Fruit fly (Drosophila melanogaster) whole organism, embryonic: ENCODE measurements around the gene Tbca.

Experiments
- BEAF-32 ChIP-seq: fragments of 200-800 bp; sonication (Bioruptor generic); optimal IDR thresholded peaks from 3 replicates; lab custom pipeline; 2017; ENCODE audit warnings: missing biosample characterization, missing genetic modification characterization, mild to moderate bottlenecking, moderate library complexity, missing genetic modification reagents
- C15 ChIP-seq: fragments of 200-800 bp; sonication (Bioruptor generic); IDR thresholded peaks from 3 replicates; pipeline ENCODE4 v1.3.6; 2022; ENCODE audit warnings: missing biosample characterization, missing genetic modification characterization
- CG1024 ChIP-seq: fragments of 200-800 bp; sonication (Bioruptor generic); IDR thresholded peaks from 2 replicates; pipeline ENCODE4 v1.3.6; 2022; ENCODE audit warnings: missing biosample characterization, missing genetic modification characterization
- CG13287 ChIP-seq: fragments of 200-800 bp; sonication (Bioruptor generic); IDR thresholded peaks from 2 replicates; pipeline ENCODE4 v1.3.6; 2022; ENCODE audit warnings: missing biosample characterization, missing genetic modification characterization; ENCODE audit not compliant: partially characterized antibody
- CG13775 ChIP-seq: fragments of 200-800 bp; sonication (Bioruptor generic); optimal IDR thresholded peaks from 3 replicates; lab custom pipeline; 2017; ENCODE audit warnings: missing biosample characterization, mild to moderate bottlenecking, missing genetic modification characterization
- CG17568 ChIP-seq: fragments of 200-800 bp; sonication (Bioruptor generic); optimal IDR thresholded peaks from 2 replicates; lab custom pipeline; 2018; ENCODE audit warnings: missing biosample characterization, mild to moderate bottlenecking, missing genetic modification characterization, moderate library complexity
- CG17829 ChIP-seq: fragments of 200-800 bp; optimal IDR thresholded peaks from 2 replicates; lab custom pipeline; 2019; ENCODE audit warnings: missing biosample characterization, mild to moderate bottlenecking, missing genetic modification characterization, moderate library complexity
- CG31441 ChIP-seq: fragments of 200-800 bp; sonication (Bioruptor generic); IDR thresholded peaks from 2 replicates; pipeline ENCODE4 v1.3.6; 2022; ENCODE audit warnings: missing biosample characterization, missing genetic modification characterization
- CG42726 ChIP-seq: fragments of 200-800 bp; sonication (Bioruptor generic); IDR thresholded peaks from 2 replicates; pipeline ENCODE4 v1.3.6; 2022; ENCODE audit warnings: missing biosample characterization, missing genetic modification characterization; ENCODE audit not compliant: partially characterized antibody
- CG6272 ChIP-seq: fragments of 200-800 bp; sonication (Bioruptor generic); IDR thresholded peaks from 2 replicates; pipeline ENCODE4 v1.3.6; 2022; ENCODE audit warnings: missing biosample characterization, missing genetic modification characterization
- CG6683 ChIP-seq: fragments of 200-800 bp; sonication (Bioruptor generic); optimal IDR thresholded peaks from 2 replicates; lab custom pipeline; 2017; ENCODE audit warnings: missing biosample characterization, mild to moderate bottlenecking, missing genetic modification characterization, missing genetic modification reagents
- CG6689 ChIP-seq: fragments of 200-800 bp; sonication (Bioruptor generic); IDR thresholded peaks from 2 replicates; pipeline ENCODE4 v1.3.6; 2022; ENCODE audit warnings: missing biosample characterization, missing genetic modification characterization
- CG7556 ChIP-seq: fragments of 200-800 bp; sonication (Bioruptor generic); optimal IDR thresholded peaks from 2 replicates; lab custom pipeline; 2017; ENCODE audit warnings: missing biosample characterization, mild to moderate bottlenecking, missing genetic modification characterization
- CG7786 ChIP-seq: fragments of 200-800 bp; sonication (Bioruptor generic); optimal IDR thresholded peaks from 2 replicates; lab custom pipeline; 2016; ENCODE audit warnings: missing biosample characterization, missing genetic modification characterization
- Dref ChIP-seq: fragments of 200-800 bp; sonication (Bioruptor generic); IDR thresholded peaks from 2 replicates; pipeline ENCODE4 v1.3.6; 2022; ENCODE audit warnings: missing biosample characterization, missing genetic modification characterization
- ERR ChIP-seq: fragments of 200-800 bp; sonication (Bioruptor generic); optimal IDR thresholded peaks from 2 replicates; lab custom pipeline; 2016; ENCODE audit warnings: missing biosample characterization, missing genetic modification characterization
- Hmr ChIP-seq: fragments of 200-800 bp; sonication (Bioruptor generic); optimal IDR thresholded peaks from 3 replicates; lab custom pipeline; 2017; ENCODE audit warnings: mild to moderate bottlenecking, missing biosample characterization, missing genetic modification reagents, missing genetic modification characterization
- Hr78 ChIP-seq, 2 experiments: fragments of 200-800 bp in 1 of 2; fragments of >200 bp in 1 of 2; sonication (Bioruptor generic) in 1 of 2; optimal IDR thresholded peaks; 2 replicates each; lab custom pipeline; 2017 to 2019; ENCODE audit warnings: missing biosample characterization in 2 of 2, missing genetic modification characterization in 2 of 2, mild to moderate bottlenecking in 1 of 2, moderate library complexity in 1 of 2
- MESR4 ChIP-seq: fragments of 200-800 bp; sonication (Bioruptor generic); optimal IDR thresholded peaks from 2 replicates; lab custom pipeline; 2018; ENCODE audit warnings: missing biosample characterization, mild to moderate bottlenecking, missing genetic modification characterization, moderate library complexity
- Mad ChIP-seq: fragments of 200-800 bp; sonication (Bioruptor generic); optimal IDR thresholded peaks from 2 replicates; lab custom pipeline; 2016; ENCODE audit warnings: missing biosample characterization, missing genetic modification characterization
- Med ChIP-seq: fragments of 200-800 bp; sonication (Bioruptor generic); peaks from one replicate; lab custom pipeline; 2016; ENCODE audit warnings: missing biosample characterization, missing genetic modification characterization, mild to moderate bottlenecking, inconsistent platforms, moderate library complexity
- Myb ChIP-seq: fragments of 200-800 bp; sonication (Bioruptor generic); optimal IDR thresholded peaks from 2 replicates; lab custom pipeline; 2016; ENCODE audit warnings: missing biosample characterization, missing genetic modification characterization
- Neu2 ChIP-seq: fragments of 200-800 bp; sonication (Bioruptor generic); optimal IDR thresholded peaks from 3 replicates; lab custom pipeline; 2016; ENCODE audit warnings: missing biosample characterization, missing genetic modification characterization, borderline replicate concordance
- Opbp ChIP-seq: fragments of 200-800 bp; sonication (Bioruptor generic); IDR thresholded peaks from 3 replicates; pipeline ENCODE4 v1.3.6; 2022; ENCODE audit warnings: missing biosample characterization, missing genetic modification characterization; ENCODE audit not compliant: partially characterized antibody
- PHDP ChIP-seq: fragments of 200-800 bp; sonication (Bioruptor generic); optimal IDR thresholded peaks from 3 replicates; lab custom pipeline; 2018; ENCODE audit warnings: missing biosample characterization, mild to moderate bottlenecking, missing genetic modification characterization, moderate library complexity
- Rfx ChIP-seq: fragments of 200-800 bp; sonication (Bioruptor generic); IDR thresholded peaks from 2 replicates; pipeline ENCODE4 v1.3.6; 2022; ENCODE audit warnings: missing biosample characterization, missing genetic modification characterization
- Scr ChIP-seq: fragments of 200-800 bp; sonication (Bioruptor generic); IDR thresholded peaks from 2 replicates; pipeline ENCODE4 v1.3.6; 2022; ENCODE audit warnings: missing biosample characterization, missing genetic modification characterization; ENCODE audit not compliant: partially characterized antibody
- Taf1 ChIP-seq: fragments of 200-800 bp; sonication (Bioruptor generic); IDR thresholded peaks from 2 replicates; pipeline ENCODE4 v1.3.6; 2022; ENCODE audit warnings: missing biosample characterization, missing genetic modification characterization
- bbx ChIP-seq: fragments of 200-800 bp; sonication (Bioruptor generic); IDR thresholded peaks from 2 replicates; pipeline ENCODE4 v1.3.6; 2022; ENCODE audit warnings: missing biosample characterization, missing genetic modification characterization; ENCODE audit not compliant: partially characterized antibody
- dan ChIP-seq: fragments of 200-800 bp; sonication (Bioruptor generic); IDR thresholded peaks from 2 replicates; pipeline ENCODE4 v1.3.6; 2022; ENCODE audit warnings: missing biosample characterization, missing genetic modification characterization
- dati ChIP-seq: fragments of 200-800 bp; sonication (Bioruptor generic); IDR thresholded peaks from 2 replicates; pipeline ENCODE4 v1.3.6; 2022; ENCODE audit warnings: missing biosample characterization, missing genetic modification characterization
- eve ChIP-seq, 2 experiments: fragments of >200 bp; optimal IDR thresholded peaks; 2 replicates each; lab custom pipeline; 2017; ENCODE audit warnings: missing biosample characterization in 2 of 2, missing genetic modification characterization in 2 of 2
- fd3F ChIP-seq: fragments of 200-800 bp; sonication (Bioruptor generic); optimal IDR thresholded peaks from 2 replicates; lab custom pipeline; 2018; ENCODE audit warnings: missing biosample characterization, mild to moderate bottlenecking, missing genetic modification characterization, moderate library complexity
- gt ChIP-seq: fragments of 200-800 bp; sonication (Bioruptor generic); IDR thresholded peaks from 2 replicates; pipeline ENCODE4 v1.3.6; 2022; ENCODE audit warnings: missing biosample characterization, missing genetic modification characterization
- jigr1 ChIP-seq: fragments of 200-800 bp; sonication (Bioruptor generic); IDR thresholded peaks from 3 replicates; pipeline ENCODE4 v1.3.6; 2022; ENCODE audit warnings: missing biosample characterization, missing genetic modification characterization
- jing ChIP-seq: fragments of 200-800 bp; sonication (Bioruptor generic); optimal IDR thresholded peaks from 2 replicates; lab custom pipeline; 2018; ENCODE audit warnings: missing biosample characterization, mild to moderate bottlenecking, missing genetic modification characterization
- lov ChIP-seq, 2 experiments: fragments of 200-800 bp in 1 of 2; fragments of >200 bp in 1 of 2; sonication (Bioruptor generic) in 1 of 2; IDR thresholded peaks in 1 of 2; optimal IDR thresholded peaks in 1 of 2; 2 replicates in 1 of 2; 3 replicates in 1 of 2; pipeline versions ENCODE4 v1.3.6 to Lab custom; 2017 to 2022; ENCODE audit warnings: missing biosample characterization in 1 of 2, missing genetic modification characterization in 1 of 2
- mld ChIP-seq: fragments of 200-800 bp; sonication (Bioruptor generic); IDR thresholded peaks from 3 replicates; pipeline ENCODE4 v1.3.6; 2022; ENCODE audit warnings: missing biosample characterization, missing genetic modification characterization; ENCODE audit not compliant: partially characterized antibody
- pzg ChIP-seq: fragments of 200-800 bp; sonication (Bioruptor generic); optimal IDR thresholded peaks from 3 replicates; lab custom pipeline; 2018; ENCODE audit warnings: missing biosample characterization, mild to moderate bottlenecking, missing genetic modification characterization, moderate library complexity
- ro ChIP-seq: fragments of 200-800 bp; sonication (Bioruptor generic); IDR thresholded peaks from 2 replicates; pipeline ENCODE4 v1.3.6; 2022; ENCODE audit warnings: missing biosample characterization, missing genetic modification characterization
- run ChIP-seq: fragments of 200-800 bp; sonication (Bioruptor generic); optimal IDR thresholded peaks from 3 replicates; lab custom pipeline; 2018; ENCODE audit warnings: missing biosample characterization, mild to moderate bottlenecking, missing genetic modification characterization
- salm ChIP-seq: fragments of 200-800 bp; sonication (Bioruptor generic); optimal IDR thresholded peaks from 2 replicates; lab custom pipeline; 2018; ENCODE audit warnings: missing biosample characterization, mild to moderate bottlenecking, missing genetic modification characterization
- sd ChIP-seq: fragments of 200-800 bp; sonication (Bioruptor generic); optimal IDR thresholded peaks from 3 replicates; lab custom pipeline; 2018; ENCODE audit warnings: missing biosample characterization, mild to moderate bottlenecking, missing genetic modification characterization, moderate library complexity
- shn ChIP-seq: fragments of 200-800 bp; sonication (Bioruptor generic); optimal IDR thresholded peaks from 3 replicates; lab custom pipeline; 2016; ENCODE audit warnings: missing biosample characterization, missing genetic modification characterization
- slou ChIP-seq: fragments of 200-800 bp; sonication (Bioruptor generic); optimal IDR thresholded peaks from 3 replicates; lab custom pipeline; 2016; ENCODE audit warnings: missing biosample characterization, missing genetic modification characterization
- sug ChIP-seq: fragments of 200-800 bp; optimal IDR thresholded peaks from 2 replicates; lab custom pipeline; 2019; ENCODE audit warnings: missing biosample characterization, mild to moderate bottlenecking, missing genetic modification characterization, moderate library complexity
- tll ChIP-seq, 2 experiments: fragments of 200-800 bp in 1 of 2; fragments of >200 bp in 1 of 2; sonication (Bioruptor generic) in 1 of 2; optimal IDR thresholded peaks; 2 replicates each; lab custom pipeline; 2017 to 2019; ENCODE audit warnings: missing biosample characterization in 2 of 2, missing genetic modification characterization in 2 of 2, mild to moderate bottlenecking in 1 of 2, moderate library complexity in 1 of 2
- tup ChIP-seq: fragments of 200-800 bp; sonication (Bioruptor generic); optimal IDR thresholded peaks from 2 replicates; lab custom pipeline; 2016; ENCODE audit warnings: missing biosample characterization, mild to moderate bottlenecking, missing genetic modification characterization, moderate library complexity
- zf30C ChIP-seq: fragments of 200-800 bp; sonication (Bioruptor generic); optimal IDR thresholded peaks from 3 replicates; lab custom pipeline; 2018; ENCODE audit warnings: missing biosample characterization, mild to moderate bottlenecking, missing genetic modification characterization
- zfh1 ChIP-seq: fragments of 200-800 bp; sonication (Bioruptor generic); IDR thresholded peaks from 3 replicates; pipeline ENCODE4 v1.3.6; 2022; ENCODE audit warnings: missing biosample characterization, missing genetic modification characterization

Gene Tbca

dm6 chr3R:31743279-31743678, at the start of gene Tbca (continued):
- TF ChIP-seq run (tag; lab: Kevin White, UChicago) (no peak), CG6689 (GFP tag; lab: Robert Waterston, UW) (no peak), CG6683 (GFP tag; lab: Kevin White, UChicago) (no peak), C15 (GFP tag; lab: Robert Waterston, UW) (no peak), dati (no peak), jing (GFP tag; lab: Kevin White, UChicago) (no peak), Hr78 (GFP tag; optimal IDR thresholded peaks at IDR 0.05; lab: Kevin White, UChicago) (no peak), pzg (peak; percentile 79), PHDP (no peak), Rfx (no peak), CG42726 (GFP tag; lab: Robert Waterston, UW) (peak; percentile 31; the same call in 1 of the 2 replicates), CG7786 (no peak), tup (no peak), mld (GFP tag; lab: Robert Waterston, UW) (no peak), sd (tag; lab: Kevin White, UChicago) (no peak), eve (GFP tag; optimal IDR thresholded peaks at IDR 0.05; lab: Kevin White, UChicago) (no peak), lov (optimal IDR thresholded peaks at IDR 0.05; lab: Kevin White, UChicago) (no peak), lov (GFP tag; IDR thresholded peaks at IDR 0.05; lab: Robert Waterston, UW) (no peak), Scr (GFP tag; lab: Robert Waterston, UW) (peak; percentile 58), sug (no peak), zf30C (GFP tag; lab: Kevin White, UChicago) (no peak), bbx (GFP tag; lab: Robert Waterston, UW) (peak; percentile 69), MESR4 (GFP tag; lab: Kevin White, UChicago) (peak; percentile 64), CG7556 (no peak), CG17829 (tag; lab: Kevin White, UChicago) (peak; percentile 9), Myb (GFP tag; lab: Kevin White, UChicago) (peak; percentile 87), shn (GFP tag; lab: Kevin White, UChicago) (no peak), tll (GFP tag; optimal IDR thresholded peaks at IDR 0.05; lab: Kevin White, UChicago) (no peak), fd3F (GFP tag; lab: Kevin White, UChicago) (no peak), slou (GFP tag; lab: Kevin White, UChicago) (no peak), Med (peak; percentile 41), Dref (GFP tag; lab: Robert Waterston, UW) (no peak), gt (GFP tag; lab: Robert Waterston, UW) (no peak), CG6272 (GFP tag; lab: Robert Waterston, UW) (no peak), BEAF-32 (GFP tag; lab: Kevin White, UChicago) (peak; percentile 68), Hmr (GFP tag; lab: Kevin White, UChicago) (no peak), CG1024 (GFP tag; lab: Robert Waterston, UW) (no peak), ro (no peak), dan (no peak), Neu2 (no peak), Taf1 (GFP tag; lab: Robert Waterston, UW) (no peak), salm (tag; lab: Kevin White, UChicago) (no peak), CG13287 (GFP tag; lab: Robert Waterston, UW) (peak; percentile 72), ERR (GFP tag; lab: Kevin White, UChicago) (no peak), CG31441 (GFP tag; lab: Robert Waterston, UW) (no peak), jigr1 (GFP tag; lab: Robert Waterston, UW) (no peak), CG13775 (GFP tag; lab: Kevin White, UChicago) (no peak), Mad (GFP tag; lab: Kevin White, UChicago) (no peak), CG17568 (no peak), Opbp (GFP tag; lab: Robert Waterston, UW) (peak; percentile 55; the same call in 1 of the 3 replicates), zfh1 (no peak)
